Worm (Caenorhabditis elegans) whole organism, early embryonic: ENCODE results near the gene srv-2.

ENCODE experiments used
- B0310.2 ChIP-seq: sonication (generic microtip); optimal IDR thresholded peaks from 2 replicates; lab custom pipeline; 2016; ENCODE audit warnings: mild to moderate bottlenecking, missing genetic modification characterization, missing compliant biosample characterization
- F13C5.2 ChIP-seq: sonication (generic microtip); optimal IDR thresholded peaks from 2 replicates; lab custom pipeline; 2017; ENCODE audit warnings: mild to moderate bottlenecking, missing genetic modification characterization, inconsistent platforms, missing compliant biosample characterization
- aly-1 ChIP-seq: sonication (generic microtip); optimal IDR thresholded peaks from 2 replicates; lab custom pipeline; 2016; ENCODE audit warnings: missing genetic modification characterization, missing compliant biosample characterization
- ama-1 ChIP-seq: fragments of 150-350 bp; optimal IDR thresholded peaks from 2 replicates; lab custom pipeline; 2014
- ceh-13 ChIP-seq: fragments of 200-800 bp; sonication (Bioruptor generic); optimal IDR thresholded peaks from 2 replicates; lab custom pipeline; 2018; ENCODE audit warnings: mild to moderate bottlenecking, missing genetic modification characterization, missing compliant biosample characterization
- ceh-36 ChIP-seq: sonication (generic microtip); optimal IDR thresholded peaks from 2 replicates; lab custom pipeline; 2016; ENCODE audit warnings: missing genetic modification characterization, inconsistent platforms, missing compliant biosample characterization
- ets-7 ChIP-seq: sonication (generic microtip); optimal IDR thresholded peaks from 2 replicates; lab custom pipeline; 2016; ENCODE audit warnings: missing genotype, missing genetic modification characterization, missing compliant biosample characterization
- flt-1 ChIP-seq: fragments of 200-800 bp; sonication (Bioruptor generic); IDR thresholded peaks from 2 replicates; pipeline ENCODE4 v1.3.6; 2022; ENCODE audit warnings: missing genetic modification characterization, missing compliant biosample characterization
- hmbx-1 ChIP-seq: sonication (generic microtip); optimal IDR thresholded peaks from 2 replicates; lab custom pipeline; 2016; ENCODE audit warnings: mild to moderate bottlenecking, missing genetic modification characterization, missing compliant biosample characterization
- hmg-4 ChIP-seq: fragments of 200-800 bp; sonication (Bioruptor generic); optimal IDR thresholded peaks from 2 replicates; lab custom pipeline; 2018; ENCODE audit warnings: mild to moderate bottlenecking, missing genetic modification characterization, missing compliant biosample characterization
- hnd-1 ChIP-seq: sonication (generic microtip); optimal IDR thresholded peaks from 2 replicates; lab custom pipeline; 2016; ENCODE audit warnings: missing genetic modification characterization, missing compliant biosample characterization
- pes-1 ChIP-seq: fragments of 200-800 bp; sonication (Bioruptor generic); IDR thresholded peaks from 2 replicates; pipeline ENCODE4 v1.3.6; 2022; ENCODE audit warnings: missing genetic modification reagents, missing genetic modification characterization, missing compliant biosample characterization
- scrt-1 ChIP-seq: fragments of 200-800 bp; sonication (Bioruptor generic); IDR thresholded peaks from 2 replicates; pipeline ENCODE4 v1.3.6; 2022; ENCODE audit warnings: missing genetic modification characterization, missing compliant biosample characterization
- sea-1 ChIP-seq: fragments of 200-800 bp; sonication (Bioruptor generic); conservative IDR thresholded peaks from 2 replicates; pipeline ENCODE4 v1.3.6; 2022; ENCODE audit warnings: missing genetic modification characterization, missing compliant biosample characterization
- tbx-11 ChIP-seq: fragments of 200-800 bp; sonication (Bioruptor generic); IDR thresholded peaks from 2 replicates; pipeline ENCODE4 v1.3.6; 2022; ENCODE audit warnings: missing genetic modification characterization, missing compliant biosample characterization
- tbx-37 ChIP-seq: fragments of 200-800 bp; sonication (Bioruptor generic); conservative IDR thresholded peaks from 2 replicates; pipeline ENCODE4 v1.3.6; 2022; ENCODE audit warnings: missing genetic modification reagents, missing genetic modification characterization, missing compliant biosample characterization
- tra-4 ChIP-seq: sonication (generic microtip); optimal IDR thresholded peaks from 2 replicates; lab custom pipeline; 2017; ENCODE audit warnings: missing genetic modification characterization, missing compliant biosample characterization

Gene srv-2

ce11 chrII:10554046-10554399 is 48.1 kb downstream of the srv-2 start:
- TF ChIP-seq scrt-1: no peak
- TF ChIP-seq tbx-11 (GFP tag; lab: Robert Waterston, UW): no peak
- TF ChIP-seq tra-4 (tag; lab: Kevin White, UChicago): no peak
- TF ChIP-seq hnd-1 (tag; lab: Kevin White, UChicago): no peak
- no peak for TF ChIP-seq flt-1
- TF ChIP-seq hmbx-1 (tag; lab: Kevin White, UChicago): no peak
- TF ChIP-seq tbx-37: no peak
- no peak for TF ChIP-seq ets-7 (tag; lab: Kevin White, UChicago)
- TF ChIP-seq B0310.2 (tag; lab: Kevin White, UChicago): no peak
- TF ChIP-seq pes-1 (GFP tag; lab: Robert Waterston, UW): no peak
- no peak for TF ChIP-seq aly-1
- no peak for TF ChIP-seq sea-1 (GFP tag; lab: Robert Waterston, UW)
- TF ChIP-seq F13C5.2 (tag; lab: Kevin White, UChicago): no peak
- TF ChIP-seq ceh-36: no peak
- TF ChIP-seq ceh-13 (GFP tag; lab: Kevin White, UChicago): no peak
- TF ChIP-seq ama-1: no peak
- no peak for TF ChIP-seq hmg-4 (GFP tag; lab: Kevin White, UChicago)

ce11 chrII:10553377-10554045 is 48.6 kb downstream of the srv-2 start:
- TF ChIP-seq hmg-4 (GFP tag; lab: Kevin White, UChicago) (no peak), B0310.2 (tag; lab: Kevin White, UChicago) (no peak), aly-1 (no peak), ama-1 (no peak), F13C5.2 (tag; lab: Kevin White, UChicago) (no peak)

ce11 chrII:10551985-10552736 is 49.9 kb downstream of the srv-2 start:
- TF ChIP-seq ets-7 (tag; lab: Kevin White, UChicago) (no peak), hmg-4 (GFP tag; lab: Kevin White, UChicago) (no peak), flt-1 (no peak), scrt-1 (no peak), hmbx-1 (tag; lab: Kevin White, UChicago) (no peak), B0310.2 (tag; lab: Kevin White, UChicago) (no peak), aly-1 (no peak), F13C5.2 (tag; lab: Kevin White, UChicago) (no peak), ama-1 (no peak), tbx-11 (GFP tag; lab: Robert Waterston, UW) (no peak), ceh-36 (no peak), hnd-1 (tag; lab: Kevin White, UChicago) (no peak), ceh-13 (GFP tag; lab: Kevin White, UChicago) (no peak), tbx-37 (no peak), sea-1 (GFP tag; lab: Robert Waterston, UW) (no peak), pes-1 (GFP tag; lab: Robert Waterston, UW) (no peak), tra-4 (tag; lab: Kevin White, UChicago) (no peak)

- TF ChIP-seq tra-4 (tag; lab: Kevin White, UChicago): no peak
- no peak for TF ChIP-seq B0310.2 (tag; lab: Kevin White, UChicago)
- TF ChIP-seq ceh-36: no peak
Observed at ce11 chrII:10550872-10551647, 51.0 kb downstream of the srv-2 start.
